Worm (Caenorhabditis elegans) whole organism, young adult: ENCODE measurements around the gene K08F8.7.

ENCODE experiments used
- B0035.1 ChIP-seq: sonication (generic microtip); optimal IDR thresholded peaks from 2 replicates; lab custom pipeline; 2016; ENCODE audit warnings: missing genetic modification characterization, mild to moderate bottlenecking, missing compliant biosample characterization, missing genotype, missing genetic modification reagents
- B0261.1 ChIP-seq: sonication (generic microtip); optimal IDR thresholded peaks from 2 replicates; lab custom pipeline; 2016; ENCODE audit warnings: mild to moderate bottlenecking, missing genetic modification characterization, moderate library complexity, missing compliant biosample characterization
- B0336.3 ChIP-seq: fragments of 200-800 bp; sonication (Bioruptor generic); IDR thresholded peaks from 2 replicates; pipeline ENCODE4 v1.3.6; 2022; ENCODE audit warnings: missing genetic modification characterization, missing compliant biosample characterization
- F23B12.7 ChIP-seq: sonication (generic microtip); optimal IDR thresholded peaks from 2 replicates; lab custom pipeline; 2017; ENCODE audit warnings: missing genetic modification characterization, mild to moderate bottlenecking, missing compliant biosample characterization, antibody characterized with exemption, moderate library complexity; ENCODE audit not compliant: insufficient read depth
- Y53F4B.3 ChIP-seq: fragments of 200-800 bp; sonication (Bioruptor generic); IDR thresholded peaks from 2 replicates; pipeline ENCODE4 v1.3.6; 2022; ENCODE audit warnings: missing genetic modification reagents, missing genetic modification characterization, missing compliant biosample characterization
- Y53G8AR.9 ChIP-seq: fragments of 200-800 bp; sonication (Bioruptor generic); conservative IDR thresholded peaks from 2 replicates; pipeline ENCODE4 v1.3.6; 2022; ENCODE audit warnings: missing genetic modification reagents, missing genetic modification characterization, missing compliant biosample characterization
- Y79H2A.3 ChIP-seq: fragments of 200-800 bp; sonication (Bioruptor generic); conservative IDR thresholded peaks from 2 replicates; pipeline ENCODE4 v1.3.6; 2022; ENCODE audit warnings: missing genetic modification reagents, missing genetic modification characterization, missing compliant biosample characterization
- athp-1 ChIP-seq: sonication (generic microtip); optimal IDR thresholded peaks from 2 replicates; lab custom pipeline; 2017; ENCODE audit warnings: mild to moderate bottlenecking, missing genetic modification characterization, missing compliant biosample characterization
- attf-5 ChIP-seq: fragments of 200-800 bp; sonication (Bioruptor generic); optimal IDR thresholded peaks from 2 replicates; lab custom pipeline; 2018; ENCODE audit warnings: mild to moderate bottlenecking, missing genetic modification characterization, missing compliant biosample characterization
- attf-6 ChIP-seq: fragments of 200-800 bp; sonication (Bioruptor generic); IDR thresholded peaks from 2 replicates; pipeline ENCODE4 v1.3.6; 2022; ENCODE audit warnings: missing genetic modification reagents, missing genetic modification characterization, missing compliant biosample characterization
- bed-1 ChIP-seq: fragments of 200-800 bp; sonication (Bioruptor generic); IDR thresholded peaks from 2 replicates; pipeline ENCODE4 v1.3.6; 2022; ENCODE audit warnings: missing genetic modification reagents, missing genetic modification characterization, missing compliant biosample characterization
- cebp-1 ChIP-seq, 2 experiments: fragments of 200-800 bp in 1 of 2; sonication (Bioruptor generic) in 1 of 2; sonication (generic microtip) in 1 of 2; IDR thresholded peaks in 1 of 2; optimal IDR thresholded peaks in 1 of 2; 2 replicates each; pipeline versions ENCODE4 v1.3.6 to Lab custom; 2017 to 2022; ENCODE audit warnings: missing compliant biosample characterization in 2 of 2, missing genetic modification characterization in 2 of 2, mild to moderate bottlenecking in 1 of 2, missing genetic modification reagents in 1 of 2, moderate library complexity in 1 of 2
- cebp-2 ChIP-seq: fragments of 200-800 bp; sonication (Bioruptor generic); IDR thresholded peaks from 2 replicates; pipeline ENCODE4 v1.3.6; 2022; ENCODE audit warnings: missing genetic modification characterization, missing compliant biosample characterization
- ceh-100 ChIP-seq: fragments of 200-800 bp; sonication (Bioruptor generic); IDR thresholded peaks from 2 replicates; pipeline ENCODE4 v1.3.6; 2022; ENCODE audit warnings: missing genetic modification reagents, missing genetic modification characterization, missing compliant biosample characterization
- ceh-58 ChIP-seq: fragments of 200-800 bp; sonication (Bioruptor generic); IDR thresholded peaks from 2 replicates; pipeline ENCODE4 v1.3.6; 2022; ENCODE audit warnings: missing genetic modification characterization, missing compliant biosample characterization
- ceh-79 ChIP-seq: sonication (generic microtip); optimal IDR thresholded peaks from 2 replicates; lab custom pipeline; 2017; ENCODE audit warnings: mild to moderate bottlenecking, missing genetic modification characterization, missing compliant biosample characterization
- ceh-91 ChIP-seq: fragments of 200-800 bp; sonication (Bioruptor generic); IDR thresholded peaks from 2 replicates; pipeline ENCODE4 v1.3.6; 2022; ENCODE audit warnings: missing genetic modification reagents, missing genetic modification characterization, missing compliant biosample characterization
- efl-1 ChIP-seq: fragments of 150-350 bp; optimal IDR thresholded peaks from 2 replicates; lab custom pipeline; 2014; ENCODE audit warnings: missing biosample characterization, missing genetic modification reagents, missing genetic modification characterization
- lin-35 ChIP-seq, 3 experiments: fragments of 150-350 bp in 2 of 3; sonication (generic microtip) in 1 of 3; optimal IDR thresholded peaks; 2 replicates each; lab custom pipeline; 2014 to 2018; ENCODE audit warnings: missing biosample characterization in 3 of 3, missing genetic modification characterization in 3 of 3, missing genetic modification reagents in 3 of 3
- mes-4 ChIP-seq: sonication (generic microtip); optimal IDR thresholded peaks from 2 replicates; lab custom pipeline; 2016; ENCODE audit warnings: missing genotype, missing genetic modification characterization, missing compliant biosample characterization
- nhr-80 ChIP-seq: sonication (generic microtip); optimal IDR thresholded peaks from 2 replicates; lab custom pipeline; 2016; ENCODE audit warnings: missing genetic modification characterization, missing compliant biosample characterization
- sea-2 ChIP-seq: fragments of 200-800 bp; sonication (Bioruptor generic); IDR thresholded peaks from 2 replicates; pipeline ENCODE4 v1.3.6; 2022; ENCODE audit warnings: missing genetic modification characterization, missing compliant biosample characterization
- snpc-3.4 ChIP-seq: sonication (generic microtip); optimal IDR thresholded peaks from 2 replicates; lab custom pipeline; 2017; ENCODE audit warnings: missing genetic modification characterization, mild to moderate bottlenecking, missing compliant biosample characterization, antibody characterized with exemption, moderate library complexity, missing genotype, missing genetic modification reagents
- somi-1 ChIP-seq: fragments of 200-800 bp; sonication (Bioruptor generic); optimal IDR thresholded peaks from 2 replicates; lab custom pipeline; 2018; ENCODE audit warnings: mild to moderate bottlenecking, missing genetic modification characterization, missing compliant biosample characterization
- zfh-2 ChIP-seq: fragments of 200-800 bp; sonication (Bioruptor generic); conservative IDR thresholded peaks from 2 replicates; pipeline ENCODE4 v1.3.6; 2022; ENCODE audit warnings: missing genetic modification reagents, missing genetic modification characterization, missing compliant biosample characterization
- ztf-22 ChIP-seq: fragments of 200-800 bp; sonication (Bioruptor generic); optimal IDR thresholded peaks from 2 replicates; lab custom pipeline; 2018; ENCODE audit warnings: mild to moderate bottlenecking, missing genetic modification characterization, moderate library complexity, missing compliant biosample characterization
- ztf-6 ChIP-seq: fragments of 200-800 bp; sonication (Bioruptor generic); IDR thresholded peaks from 2 replicates; pipeline ENCODE4 v1.3.6; 2022; ENCODE audit warnings: missing genetic modification reagents, missing genetic modification characterization, missing compliant biosample characterization

The K08F8.7 gene

ce11 chrII:8716231-8716878 lies 38.8 kb downstream of the K08F8.7 start, which contains the start of the genes cyn-11 and T01B7.5:
TSS of gene cyn-11 (minus strand) at chrII:8716281.
TSS of gene T01B7.5 (plus strand) at chrII:8716828.
- no peak for TF ChIP-seq mes-4 (tag; lab: Kevin White, UChicago)
- TF ChIP-seq F23B12.7 (tag; lab: Kevin White, UChicago), result no peak
- TF ChIP-seq nhr-80 (tag; lab: Kevin White, UChicago), result peak; percentile 3
- peak; percentile 29 for TF ChIP-seq attf-5 (GFP tag; lab: Kevin White, UChicago)
- TF ChIP-seq bed-1 (GFP tag; lab: Robert Waterston, UW), result no peak
- peak; percentile 46 for TF ChIP-seq efl-1 (GFP tag; lab: Kevin White, UChicago)
- TF ChIP-seq ceh-100 (GFP tag; lab: Robert Waterston, UW), result peak; percentile 25; the same call in 1 of the 2 replicates

DNA sequence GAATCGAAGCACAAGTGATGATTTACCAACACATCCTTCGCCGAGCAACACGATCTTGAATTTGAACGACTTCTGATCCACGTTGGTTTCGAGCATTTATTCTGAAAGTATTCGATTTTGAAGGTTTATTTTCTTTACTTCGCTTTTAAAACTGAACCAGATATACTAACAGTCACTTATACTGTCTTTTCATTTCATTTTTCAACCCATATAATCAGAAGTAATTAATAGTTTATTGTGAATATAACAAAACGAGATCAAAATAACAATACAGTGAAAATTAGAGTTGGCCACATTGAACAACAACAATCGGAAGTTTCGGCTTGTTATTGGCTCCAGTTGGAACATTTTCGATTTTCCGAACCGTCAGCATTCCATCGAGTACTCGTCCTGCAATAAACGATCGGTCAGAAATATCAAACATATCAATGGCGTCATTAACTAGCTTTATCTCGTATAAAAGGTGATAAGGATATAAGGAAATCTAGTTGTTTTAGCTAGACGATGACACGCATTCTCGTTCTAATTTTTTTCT lies 40.2 kb downstream of the K08F8.7 start, which contains the start of the genes rab-21 and T01B7.13:
TSS of gene rab-21 (minus strand) at position 101 of the 535 bp plus-strand sequence.
TSS of gene T01B7.13 (plus strand) at position 485 of the 535 bp plus-strand sequence.
- TF ChIP-seq Y79H2A.3 (no peak), cebp-2 (no peak), ceh-91 (GFP tag; lab: Robert Waterston, UW) (no peak), ztf-6 (GFP tag; lab: Robert Waterston, UW) (no peak), B0261.1 (no peak)

DNA sequence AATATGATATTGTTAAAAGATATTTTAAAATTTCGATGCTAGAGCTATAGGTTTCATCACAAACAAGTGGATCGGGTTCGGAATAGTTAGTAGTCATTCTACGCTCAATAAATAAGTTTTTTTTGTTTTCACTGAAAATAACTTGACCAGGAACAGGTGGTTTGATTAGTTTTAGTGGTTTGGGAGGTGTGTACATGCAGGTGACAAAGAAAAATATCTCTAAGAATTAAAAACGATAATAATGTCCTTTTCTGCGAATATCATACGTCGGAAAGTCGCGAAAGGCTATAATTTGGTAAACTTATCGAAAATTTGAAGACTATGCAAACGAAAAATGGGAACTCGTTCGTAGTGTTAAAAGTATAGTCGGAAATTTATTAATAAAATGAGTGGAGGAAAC lies 44.9 kb downstream of the K08F8.7 start, which contains the start of gene srg-15:
TSS of gene srg-15 (minus strand) at position 101 of the 400 bp plus-strand sequence.
- TF ChIP-seq cebp-1 (GFP tag; IDR thresholded peaks at IDR 0.05; lab: Robert Waterston, UW), result no peak
- TF ChIP-seq cebp-1 (tag; optimal IDR thresholded peaks at IDR 0.05; lab: Kevin White, UChicago), result no peak
- no peak for TF ChIP-seq snpc-3.4
- TF ChIP-seq ceh-100 (GFP tag; lab: Robert Waterston, UW), result no peak
- no peak for TF ChIP-seq B0336.3
- no peak for TF ChIP-seq sea-2 (GFP tag; lab: Robert Waterston, UW)
- TF ChIP-seq ceh-58, result no peak
- TF ChIP-seq Y53G8AR.9 (GFP tag; lab: Robert Waterston, UW), result no peak
- no peak for TF ChIP-seq Y53F4B.3 (GFP tag; lab: Robert Waterston, UW)
- TF ChIP-seq ceh-79 (tag; lab: Kevin White, UChicago), result no peak
- TF ChIP-seq attf-6 (GFP tag; lab: Robert Waterston, UW), result no peak
- TF ChIP-seq B0035.1, result no peak
- no peak for TF ChIP-seq zfh-2 (GFP tag; lab: Robert Waterston, UW)

- TF ChIP-seq athp-1 (tag; lab: Kevin White, UChicago) (no peak), somi-1 (peak; percentile 49), lin-35 (GFP tag; optimal IDR thresholded peaks at IDR 0.05; lab: Kevin White, UChicago) (no peak)
These were observed 48.1 kb downstream of the K08F8.7 start, which contains the start of gene cup-16 for ce11 chrII:8707024-8707423. TSS of gene cup-16 (plus strand) at chrII:8707155.

ce11 chrII:8704413-8704874 lies 50.7 kb downstream of the K08F8.7 start, which contains the start of gene prx-5:
TSS of gene prx-5 (plus strand) at chrII:8704824.
- TF ChIP-seq ztf-22 (GFP tag; lab: Kevin White, UChicago), result no peak
- TF ChIP-seq nhr-80 (tag; lab: Kevin White, UChicago), result peak; percentile 16
